Fruit fly (Drosophila melanogaster) whole organism, pupa: ENCODE data around the gene MED30.

ENCODE experiments used
- CG10348 ChIP-seq: fragments of 200-800 bp; sonication (Bioruptor generic); IDR thresholded peaks from 2 replicates; pipeline ENCODE4 v1.3.6; 2022; ENCODE audit warnings: missing biosample characterization, missing genetic modification characterization
- CG12605 ChIP-seq: fragments of 200-800 bp; sonication (Bioruptor generic); IDR thresholded peaks from 2 replicates; pipeline ENCODE4 v1.3.6; 2022; ENCODE audit warnings: missing biosample characterization, missing genetic modification characterization
- CG13204 ChIP-seq: fragments of 200-800 bp; sonication (Bioruptor generic); optimal IDR thresholded peaks from 2 replicates; lab custom pipeline; 2018; ENCODE audit warnings: missing biosample characterization, mild to moderate bottlenecking, missing genetic modification characterization, moderate library complexity
- CG14655 ChIP-seq: fragments of 200-800 bp; sonication (Bioruptor generic); optimal IDR thresholded peaks from 3 replicates; lab custom pipeline; 2017; ENCODE audit warnings: mild to moderate bottlenecking, missing biosample characterization, missing genetic modification reagents, missing genetic modification characterization
- CG15710 ChIP-seq: fragments of 200-800 bp; sonication (Bioruptor generic); optimal IDR thresholded peaks from 2 replicates; lab custom pipeline; 2018; ENCODE audit warnings: missing biosample characterization, mild to moderate bottlenecking, missing genetic modification characterization, moderate library complexity
- CG17806 ChIP-seq: fragments of 200-800 bp; sonication (Bioruptor generic); optimal IDR thresholded peaks from 2 replicates; lab custom pipeline; 2018; ENCODE audit warnings: missing biosample characterization, mild to moderate bottlenecking, missing genetic modification characterization, moderate library complexity
- CG32121 ChIP-seq: fragments of 200-800 bp; sonication (Bioruptor generic); IDR thresholded peaks from 2 replicates; pipeline ENCODE4 v1.3.6; 2022; ENCODE audit warnings: missing biosample characterization, missing genetic modification characterization
- CG34367 ChIP-seq: fragments of 200-800 bp; sonication (Bioruptor generic); optimal IDR thresholded peaks from 2 replicates; lab custom pipeline; 2018; ENCODE audit warnings: missing biosample characterization, mild to moderate bottlenecking, missing genetic modification characterization
- CG4496 ChIP-seq: fragments of 200-800 bp; sonication (Bioruptor generic); IDR thresholded peaks from 3 replicates; pipeline ENCODE4 v1.3.6; 2022; ENCODE audit warnings: missing biosample characterization, missing genetic modification characterization
- CG8159 ChIP-seq: fragments of 200-800 bp; sonication (Bioruptor generic); optimal IDR thresholded peaks from 3 replicates; lab custom pipeline; 2018; ENCODE audit warnings: missing biosample characterization, mild to moderate bottlenecking, missing genetic modification characterization, moderate library complexity
- CG8301 ChIP-seq: fragments of 200-800 bp; sonication (Bioruptor generic); optimal IDR thresholded peaks from 2 replicates; lab custom pipeline; 2018; ENCODE audit warnings: missing biosample characterization, mild to moderate bottlenecking, missing genetic modification characterization
- CG9948 ChIP-seq: fragments of 200-800 bp; sonication (Bioruptor generic); optimal IDR thresholded peaks from 2 replicates; lab custom pipeline; 2018; ENCODE audit warnings: missing biosample characterization, mild to moderate bottlenecking, missing genetic modification characterization, moderate library complexity
- D1 ChIP-seq: fragments of 200-800 bp; sonication (Bioruptor generic); optimal IDR thresholded peaks from 2 replicates; lab custom pipeline; 2018; ENCODE audit warnings: missing biosample characterization, mild to moderate bottlenecking, missing genetic modification characterization, moderate library complexity
- EcR ChIP-seq: fragments of 200-800 bp; sonication (Bioruptor generic); optimal IDR thresholded peaks from 3 replicates; lab custom pipeline; 2019; ENCODE audit warnings: missing biosample characterization, missing genetic modification characterization, mild to moderate bottlenecking, moderate library complexity, missing genetic modification reagents
- Ets98B ChIP-seq: fragments of 200-800 bp; sonication (Bioruptor generic); IDR thresholded peaks from 2 replicates; pipeline ENCODE4 v1.3.6; 2022; ENCODE audit warnings: missing biosample characterization, missing genetic modification characterization
- Pif1A ChIP-seq: fragments of 200-800 bp; sonication (Bioruptor generic); optimal IDR thresholded peaks from 3 replicates; lab custom pipeline; 2016; ENCODE audit warnings: missing biosample characterization, missing genetic modification characterization
- Pif1B ChIP-seq: fragments of 200-800 bp; sonication (Bioruptor generic); optimal IDR thresholded peaks from 3 replicates; lab custom pipeline; 2016; ENCODE audit warnings: missing biosample characterization, missing genetic modification characterization
- Snoo ChIP-seq: fragments of 200-800 bp; sonication (Bioruptor generic); optimal IDR thresholded peaks from 3 replicates; lab custom pipeline; 2017; ENCODE audit warnings: missing biosample characterization, mild to moderate bottlenecking, missing genetic modification characterization, inconsistent platforms
- fd96Ca ChIP-seq: fragments of 200-800 bp; sonication (Bioruptor generic); IDR thresholded peaks from 3 replicates; pipeline ENCODE4 v1.3.6; 2022; ENCODE audit warnings: missing biosample characterization, missing genetic modification characterization
- gl ChIP-seq: fragments of 200-800 bp; sonication (Bioruptor generic); optimal IDR thresholded peaks from 2 replicates; lab custom pipeline; 2018; ENCODE audit warnings: missing biosample characterization, mild to moderate bottlenecking, missing genetic modification characterization
- rn ChIP-seq: fragments of 200-800 bp; sonication (Bioruptor generic); IDR thresholded peaks from 2 replicates; pipeline ENCODE4 v1.3.6; 2022; ENCODE audit warnings: missing biosample characterization, missing genetic modification characterization

The MED30 gene

dm6 chr3L:654019-654418, at the start of gene MED30, which contains the start of gene Rev1:
TSS of gene MED30 (minus strand) at chr3L:654089.
TSS of gene Rev1 (plus strand) at chr3L:654363.
- TF ChIP-seq Pif1B (GFP tag; lab: Kevin White, UChicago) (peak; percentile 89), CG4496 (peak; percentile 95), Ets98B (GFP tag; lab: Robert Waterston, UW) (peak; percentile 93), CG8159 (peak; percentile 88), CG9948 (peak; percentile 82), D1 (tag; lab: Kevin White, UChicago) (no peak), CG12605 (GFP tag; lab: Robert Waterston, UW) (peak; percentile 32; the same call in 1 of the 2 replicates), CG17806 (tag; lab: Kevin White, UChicago) (peak; percentile 86), Snoo (tag; lab: Kevin White, UChicago) (peak; percentile 90), CG14655 (GFP tag; lab: Kevin White, UChicago) (no peak), CG8301 (peak; percentile 86), rn (GFP tag; lab: Robert Waterston, UW) (peak; percentile 87), Pif1A (GFP tag; lab: Kevin White, UChicago) (peak; percentile 92), CG10348 (GFP tag; lab: Robert Waterston, UW) (peak; percentile 30; the same call in 1 of the 2 replicates), CG34367 (peak; percentile 82), fd96Ca (GFP tag; lab: Robert Waterston, UW) (peak; percentile 89), CG15710 (tag; lab: Kevin White, UChicago) (peak; percentile 85), gl (peak; percentile 56), CG13204 (GFP tag; lab: Kevin White, UChicago) (no peak), EcR (peak; percentile 18), CG32121 (peak; percentile 89)

DNA sequence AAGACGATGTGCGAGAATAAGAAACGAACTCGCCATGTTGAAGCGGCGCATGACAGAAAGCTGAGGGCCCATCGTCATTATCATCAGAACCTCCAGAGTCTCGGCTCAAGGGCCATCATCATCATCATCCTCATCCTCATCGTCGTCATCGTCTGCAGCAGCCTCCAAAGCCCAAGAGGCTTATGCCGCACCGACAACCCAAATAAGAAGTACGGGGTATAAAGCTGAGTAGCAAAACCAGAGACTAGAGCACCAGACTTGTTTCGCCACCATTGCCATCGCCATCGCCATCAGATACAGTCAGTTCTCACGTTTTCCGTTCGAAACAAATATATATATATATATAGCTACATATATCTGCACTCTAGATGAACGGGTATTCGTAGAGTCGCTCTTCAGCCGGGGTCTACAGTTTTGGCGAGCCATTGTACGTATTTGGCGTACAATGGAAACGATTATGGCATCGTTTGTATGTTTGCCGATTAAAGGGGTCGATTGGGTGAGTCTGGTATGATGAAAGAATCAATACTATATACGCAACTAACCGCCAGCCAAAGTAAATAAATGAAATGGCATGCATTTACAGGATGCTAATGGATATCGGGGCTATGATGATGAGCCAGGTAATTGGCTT, 49.4 kb upstream of the MED30 start:
- TF ChIP-seq CG15710 (tag; lab: Kevin White, UChicago) (no peak), EcR (peak; percentile 12), CG13204 (GFP tag; lab: Kevin White, UChicago) (no peak)

DNA sequence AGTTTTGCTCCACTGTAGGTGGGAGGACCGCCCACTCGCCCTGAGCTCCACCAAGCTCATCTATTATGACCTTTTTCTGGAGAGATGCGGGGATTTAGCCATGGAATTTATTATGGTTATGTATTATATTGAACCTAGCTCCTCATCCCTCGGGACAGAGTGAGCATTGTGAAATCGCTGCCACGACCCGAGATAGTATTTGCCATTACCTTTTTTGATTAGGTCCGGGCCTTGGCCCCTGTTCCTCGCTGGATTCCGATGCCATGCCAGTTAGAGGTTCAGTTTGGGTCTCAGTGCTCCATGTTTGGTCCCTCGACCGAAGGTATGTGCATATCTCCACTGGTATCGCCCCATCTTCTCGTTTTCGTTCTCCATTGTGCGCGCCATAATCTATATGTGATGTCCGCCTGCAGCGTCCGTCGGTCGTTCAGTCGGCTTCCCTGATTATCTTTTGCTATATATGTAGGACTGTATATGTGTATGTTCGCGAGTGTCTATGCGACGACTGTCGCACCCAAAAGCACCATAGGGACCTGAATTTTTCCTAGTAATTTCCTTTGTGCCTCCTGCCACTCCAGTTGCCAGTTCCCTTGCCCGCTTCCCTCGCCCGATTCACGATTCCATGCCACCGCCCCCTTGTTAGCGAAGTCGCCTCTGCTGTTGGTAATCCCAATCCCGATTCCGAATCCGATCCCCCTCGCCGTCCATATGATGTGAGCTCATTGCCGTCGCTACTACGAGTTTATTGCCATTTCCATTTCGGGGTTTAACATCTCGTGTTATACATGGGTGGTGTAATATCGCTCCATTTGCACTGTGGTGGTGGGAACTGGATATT, 48.1 kb upstream of the MED30 start:
- no peak for TF ChIP-seq fd96Ca (GFP tag; lab: Robert Waterston, UW)
- no peak for TF ChIP-seq Snoo (tag; lab: Kevin White, UChicago)
- TF ChIP-seq CG4496 = 0 out of 3 replicates have a peak, but pooled peaks have one; percentile 9
- TF ChIP-seq CG32121 = no peak
- no peak for TF ChIP-seq CG17806 (tag; lab: Kevin White, UChicago)
- peak; percentile 73 for TF ChIP-seq EcR
- TF ChIP-seq Pif1B (GFP tag; lab: Kevin White, UChicago) = no peak
- no peak for TF ChIP-seq CG10348 (GFP tag; lab: Robert Waterston, UW)
- TF ChIP-seq D1 (tag; lab: Kevin White, UChicago) = no peak
- no peak for TF ChIP-seq CG9948
- TF ChIP-seq, all 21 proteins: peak for 2

- TF ChIP-seq CG8301 (peak; percentile 45), Snoo (tag; lab: Kevin White, UChicago) (no peak), rn (GFP tag; lab: Robert Waterston, UW) (no peak), EcR (no peak), CG10348 (GFP tag; lab: Robert Waterston, UW) (no peak), CG13204 (GFP tag; lab: Kevin White, UChicago) (no peak), CG15710 (tag; lab: Kevin White, UChicago) (no peak), Ets98B (GFP tag; lab: Robert Waterston, UW) (peak; percentile 59), Pif1B (GFP tag; lab: Kevin White, UChicago) (peak; percentile 23), CG32121 (peak; percentile 25; the same call in 1 of the 2 replicates), CG9948 (peak; percentile 26), gl (no peak), Pif1A (GFP tag; lab: Kevin White, UChicago) (peak; percentile 62), D1 (tag; lab: Kevin White, UChicago) (no peak), fd96Ca (GFP tag; lab: Robert Waterston, UW) (0 out of 3 replicates have a peak, but pooled peaks have one; percentile 12), CG14655 (GFP tag; lab: Kevin White, UChicago) (peak; percentile 46), CG34367 (peak; percentile 6), CG17806 (tag; lab: Kevin White, UChicago) (peak; percentile 38), CG8159 (peak; percentile 91), CG12605 (GFP tag; lab: Robert Waterston, UW) (peak; percentile 58), CG4496 (peak; percentile 57; the same call in 2 of the 3 replicates)
These were observed 46.5 kb upstream of the MED30 start for dm6 chr3L:700160-700917.
